Worm (Caenorhabditis elegans) whole organism, L3 larva: Measurements from ENCODE around the gene Y69A2AR.47.

Source experiments
- R02D3.7 ChIP-seq: fragments of 150-350 bp; optimal IDR thresholded peaks from 2 replicates; lab custom pipeline; 2014; ENCODE audit warnings: missing biosample characterization, missing genetic modification characterization
- aly-2 ChIP-seq: fragments of 150-350 bp; optimal IDR thresholded peaks from 2 replicates; lab custom pipeline; 2014; ENCODE audit warnings: missing biosample characterization, missing genetic modification characterization
- ama-1 ChIP-seq: fragments of 150-350 bp; optimal IDR thresholded peaks from 2 replicates; lab custom pipeline; 2018
- daf-12 ChIP-seq: fragments of 150-350 bp; optimal IDR thresholded peaks from 2 replicates; lab custom pipeline; 2014; ENCODE audit warnings: missing biosample characterization, missing genetic modification reagents, missing genetic modification characterization
- egl-27 ChIP-seq: sonication (generic microtip); optimal IDR thresholded peaks from 4 replicates; lab custom pipeline; 2017; ENCODE audit warnings: missing biosample characterization, missing genetic modification reagents, missing genetic modification characterization
- nhr-28 ChIP-seq: fragments of 150-350 bp; optimal IDR thresholded peaks from 2 replicates; lab custom pipeline; 2014; ENCODE audit warnings: missing biosample characterization, missing genetic modification characterization
- nhr-76 ChIP-seq: fragments of 150-350 bp; sonication (generic microtip); optimal IDR thresholded peaks from 5 replicates; lab custom pipeline; 2014; ENCODE audit warnings: missing biosample characterization, missing genetic modification characterization
- skn-1 ChIP-seq: fragments of 150-350 bp; optimal IDR thresholded peaks from 2 replicates; lab custom pipeline; 2014; ENCODE audit warnings: missing biosample characterization, missing genetic modification characterization
- unc-39 ChIP-seq: sonication (generic microtip); optimal IDR thresholded peaks from 4 replicates; lab custom pipeline; 2017; ENCODE audit warnings: missing biosample characterization, missing genetic modification characterization
- zag-1 ChIP-seq: fragments of 150-350 bp; optimal IDR thresholded peaks from 2 replicates; lab custom pipeline; 2014; ENCODE audit warnings: missing biosample characterization, missing genetic modification characterization

- no peak for TF ChIP-seq unc-39 (tag; lab: Kevin White, UChicago)
- TF ChIP-seq R02D3.7 (tag; lab: Kevin White, UChicago): no peak
- no peak for TF ChIP-seq daf-12 (tag; lab: Kevin White, UChicago)
- no peak for TF ChIP-seq aly-2 (tag; lab: Kevin White, UChicago)
- TF ChIP-seq zag-1 (tag; lab: Kevin White, UChicago): no peak
- TF ChIP-seq skn-1 (tag; lab: Kevin White, UChicago): no peak
- TF ChIP-seq egl-27 (tag; lab: Kevin White, UChicago): no peak
- peak; percentile 87 for TF ChIP-seq ama-1
- no peak for TF ChIP-seq nhr-28 (tag; lab: Kevin White, UChicago)
- no peak for TF ChIP-seq nhr-76 (tag; lab: Kevin White, UChicago)
Observed at ce11 chrIV:2603556-2604021, 6.1 kb downstream of the Y69A2AR.47 start.
